Fruit fly (Drosophila melanogaster): ENCODE results near the gene CG31106.

The CG31106 gene

dm6 chr3R:25215997-25216396 lies at the start of gene CG31106:
Gene CG31106 (plus strand): TSS chr3R:25216297.
- TF ChIP-seq sage (GFP tag; optimal IDR thresholded peaks at IDR 0.05) (no peak), Hr83 (GFP tag; optimal IDR thresholded peaks at IDR 0.05; ENCODE audit: poor library complexity, severe bottlenecking) (no peak), rgr (GFP tag; optimal IDR thresholded peaks at IDR 0.05) (no peak), foxo (GFP tag; optimal IDR thresholded peaks at IDR 0.05) (no peak), N (GFP tag; optimal IDR thresholded peaks at IDR 0.05) (no peak), CrebA (GFP tag; optimal IDR thresholded peaks at IDR 0.05; ENCODE audit: borderline replicate concordance) (no peak), CG32264 (GFP tag; optimal IDR thresholded peaks at IDR 0.05) (no peak), Dfd (GFP tag; optimal IDR thresholded peaks at IDR 0.05) (no peak), pan (optimal IDR thresholded peaks at IDR 0.05) (no peak)

- TF ChIP-seq dl (GFP tag; optimal IDR thresholded peaks at IDR 0.05; ENCODE audit: insufficient read depth in 1 of 2, partially characterized antibody in 2 of 2) (no peak), OdsH (GFP tag; optimal IDR thresholded peaks at IDR 0.05) (no peak), Abd-B (GFP tag; optimal IDR thresholded peaks at IDR 0.05) (no peak), jim (GFP tag; optimal IDR thresholded peaks at IDR 0.05) (no peak), N (GFP tag; optimal IDR thresholded peaks at IDR 0.05) (no peak), ey (GFP tag; optimal IDR thresholded peaks at IDR 0.05) (no peak), sv (GFP tag; optimal IDR thresholded peaks at IDR 0.05) (no peak), dmrt93B (GFP tag; optimal IDR thresholded peaks at IDR 0.05) (no peak), Hr78 (GFP tag; optimal IDR thresholded peaks at IDR 0.05) (no peak), Hr83 (GFP tag; optimal IDR thresholded peaks at IDR 0.05; ENCODE audit: poor library complexity, severe bottlenecking) (no peak), pan (optimal IDR thresholded peaks at IDR 0.05) (no peak), HLH106 (tag; optimal IDR thresholded peaks at IDR 0.05) (no peak), Jra (GFP tag; optimal IDR thresholded peaks at IDR 0.05) (no peak), foxo (GFP tag; optimal IDR thresholded peaks at IDR 0.05) (no peak), Dfd (GFP tag; optimal IDR thresholded peaks at IDR 0.05) (no peak), CrebA (GFP tag; optimal IDR thresholded peaks at IDR 0.05; ENCODE audit: borderline replicate concordance) (no peak), br (GFP tag; optimal IDR thresholded peaks at IDR 0.05) (no peak), psq (GFP tag; optimal IDR thresholded peaks at IDR 0.05) (no peak), woc (GFP tag; optimal IDR thresholded peaks at IDR 0.05) (no peak)
Observed at dm6 chr3R:25166788-25167187, 49.3 kb upstream of the CG31106 start.

- no peak for TF ChIP-seq dsf (GFP tag; optimal IDR thresholded peaks at IDR 0.05; ENCODE audit: borderline replicate concordance)
- no peak for TF ChIP-seq HLH106 (tag; optimal IDR thresholded peaks at IDR 0.05)
- no peak for TF ChIP-seq rgr (GFP tag; optimal IDR thresholded peaks at IDR 0.05)
- TF ChIP-seq fru (GFP tag; optimal IDR thresholded peaks at IDR 0.05) = peak; percentile 21
- no peak for TF ChIP-seq brk (GFP tag; optimal IDR thresholded peaks at IDR 0.05)
- TF ChIP-seq dmrt93B (GFP tag; optimal IDR thresholded peaks at IDR 0.05) = no peak
- TF ChIP-seq Hr78 (GFP tag; optimal IDR thresholded peaks at IDR 0.05) = no peak
- no peak for TF ChIP-seq sage (GFP tag; optimal IDR thresholded peaks at IDR 0.05)
- no peak for TF ChIP-seq pan (optimal IDR thresholded peaks at IDR 0.05)
- peak in 1 of 2 experiments; percentile 16 for TF ChIP-seq foxo (GFP tag; optimal IDR thresholded peaks at IDR 0.05)
- TF ChIP-seq lola (GFP tag; optimal IDR thresholded peaks at IDR 0.05) = no peak
- TF ChIP-seq GATAd (GFP tag; optimal IDR thresholded peaks at IDR 0.05) = no peak
- TF ChIP-seq Hr83 (GFP tag; optimal IDR thresholded peaks at IDR 0.05; ENCODE audit: poor library complexity, severe bottlenecking) = no peak
Observed at dm6 chr3R:25167407-25168191, 48.5 kb upstream of the CG31106 start.

DNA sequence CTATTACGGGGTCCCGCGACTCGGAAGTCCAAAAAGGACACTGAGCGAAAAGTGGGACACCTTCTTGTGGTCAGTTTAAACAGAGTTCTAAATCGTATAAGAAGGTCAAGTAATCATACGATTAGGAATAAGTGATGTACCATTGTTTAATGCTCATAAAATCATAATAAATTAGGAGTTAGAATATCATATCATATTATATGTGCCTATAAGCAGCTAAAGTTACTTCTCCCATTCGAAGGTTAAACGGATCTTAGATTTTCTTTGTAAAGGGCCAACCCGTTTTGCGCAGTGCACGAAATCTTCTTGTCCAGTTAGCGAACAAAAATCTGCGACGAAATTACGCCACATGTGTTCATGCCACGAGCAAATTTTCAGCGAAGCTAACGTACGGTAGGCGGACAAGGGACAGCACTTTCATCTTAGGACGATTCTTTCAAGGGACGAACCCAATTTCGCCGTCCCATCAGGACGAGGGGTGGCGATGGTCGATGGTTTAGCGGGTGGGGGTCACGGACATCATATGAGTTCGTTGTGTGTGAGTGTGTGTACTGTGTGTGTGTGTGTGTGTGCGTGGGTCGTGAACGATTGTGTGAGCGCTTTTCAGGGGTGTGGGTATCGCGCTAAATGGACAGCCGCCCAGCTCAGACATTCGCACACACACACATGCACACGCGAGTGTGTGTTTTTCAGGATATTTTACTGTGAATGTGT lies 47.7 kb upstream of the CG31106 start:
- no peak for TF ChIP-seq OdsH (GFP tag; optimal IDR thresholded peaks at IDR 0.05)
- TF ChIP-seq sv (GFP tag; optimal IDR thresholded peaks at IDR 0.05) = peak; percentile 4
- TF ChIP-seq Dfd (GFP tag; optimal IDR thresholded peaks at IDR 0.05) = peak; percentile 36
- no peak for TF ChIP-seq lola (GFP tag; optimal IDR thresholded peaks at IDR 0.05)
- no peak for TF ChIP-seq rgr (GFP tag; optimal IDR thresholded peaks at IDR 0.05)
- TF ChIP-seq ey (GFP tag; optimal IDR thresholded peaks at IDR 0.05) = no peak
- TF ChIP-seq sage (GFP tag; optimal IDR thresholded peaks at IDR 0.05) = no peak
- peak; percentile 4 for TF ChIP-seq fru (GFP tag; optimal IDR thresholded peaks at IDR 0.05)

DNA sequence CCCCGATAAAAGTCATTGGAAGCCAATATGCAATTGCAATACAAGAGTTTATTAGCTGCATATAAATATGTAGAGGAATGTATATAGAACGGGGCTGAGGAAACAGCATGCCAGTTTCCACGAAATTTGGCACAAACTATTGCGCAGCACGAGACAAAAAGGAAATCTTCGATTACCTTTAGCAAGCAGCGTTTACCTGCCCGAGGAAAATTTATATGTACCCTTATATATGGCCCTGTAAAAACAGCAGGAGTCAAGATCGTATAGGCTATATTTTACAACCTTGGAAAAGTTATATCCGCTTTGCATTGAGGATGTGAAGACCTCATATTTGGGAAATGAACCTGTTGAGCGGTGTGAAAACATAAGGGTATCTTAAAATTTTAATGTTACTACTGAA lies 43.7 kb upstream of the CG31106 start:
- no peak for TF ChIP-seq CG9705 (GFP tag; optimal IDR thresholded peaks at IDR 0.05)
- TF ChIP-seq pan (optimal IDR thresholded peaks at IDR 0.05) = no peak
- no peak for TF ChIP-seq Myc (optimal IDR thresholded peaks at IDR 0.05)
- no peak for TF ChIP-seq fru (GFP tag; optimal IDR thresholded peaks at IDR 0.05)
- no peak for TF ChIP-seq OdsH (GFP tag; optimal IDR thresholded peaks at IDR 0.05)
- TF ChIP-seq Hr83 (GFP tag; optimal IDR thresholded peaks at IDR 0.05; ENCODE audit: poor library complexity, severe bottlenecking) = no peak
- TF ChIP-seq foxo (GFP tag; optimal IDR thresholded peaks at IDR 0.05) = no peak
- TF ChIP-seq GATAd (GFP tag; optimal IDR thresholded peaks at IDR 0.05) = no peak
- no peak for TF ChIP-seq tai (GFP tag; optimal IDR thresholded peaks at IDR 0.05)
- TF ChIP-seq Rel (GFP tag; optimal IDR thresholded peaks at IDR 0.05) = no peak
- no peak for TF ChIP-seq Rel (tag; optimal IDR thresholded peaks at IDR 0.05)
- no peak for TF ChIP-seq h (GFP tag; optimal IDR thresholded peaks at IDR 0.05)
- no peak for TF ChIP-seq brk (GFP tag; optimal IDR thresholded peaks at IDR 0.05)
